Fruit fly (Drosophila melanogaster): ENCODE measurements around the gene CG5412.

CG5412 gene

dm6 chr3R:20565546-20565948, 11.3 kb upstream of the CG5412 start (continued):
- no peak for TF ChIP-seq HmgD (GFP tag; optimal IDR thresholded peaks at IDR 0.05)
- peak; percentile 20 for TF ChIP-seq corto (GFP tag; optimal IDR thresholded peaks at IDR 0.05)
- TF ChIP-seq CG10321 (GFP tag; IDR thresholded peaks at IDR 0.05) = no peak
- 0 out of 2 replicates have a peak, but pooled peaks have one; percentile 27 for TF ChIP-seq ato (GFP tag; IDR thresholded peaks at IDR 0.05; ENCODE audit: partially characterized antibody)
- TF ChIP-seq Meics (GFP tag; optimal IDR thresholded peaks at IDR 0.05) = no peak
- no peak for TF ChIP-seq CG7928 (GFP tag; optimal IDR thresholded peaks at IDR 0.05)
- no peak for TF ChIP-seq ap (GFP tag; IDR thresholded peaks at IDR 0.05)
- no peak for TF ChIP-seq H2.0 (GFP tag; IDR thresholded peaks at IDR 0.05)
- TF ChIP-seq tap (tag; optimal IDR thresholded peaks at IDR 0.05) = no peak
- peak; percentile 3 for TF ChIP-seq lbe (GFP tag; optimal IDR thresholded peaks at IDR 0.05)
- TF ChIP-seq Trl (optimal IDR thresholded peaks at IDR 0.05) = peak; percentile 44 to 53
- no peak for TF ChIP-seq Trl (GFP tag; optimal IDR thresholded peaks at IDR 0.05)
- no peak for TF ChIP-seq CG8765 (GFP tag; IDR thresholded peaks at IDR 0.05)
- peak; percentile 95 for TF ChIP-seq Blimp-1 (GFP tag; optimal IDR thresholded peaks at IDR 0.05)
- peak; percentile 35; the same call in 1 of the 2 replicates for TF ChIP-seq bbx (GFP tag; IDR thresholded peaks at IDR 0.05; ENCODE audit: partially characterized antibody)
- TF ChIP-seq Fer1 (GFP tag; optimal IDR thresholded peaks at IDR 0.05) = no peak
- TF ChIP-seq oc (tag; optimal IDR thresholded peaks at IDR 0.05) = peak; percentile 42
- TF ChIP-seq CG17361 (GFP tag; IDR thresholded peaks at IDR 0.05) = no peak
- TF ChIP-seq ci (GFP tag; IDR thresholded peaks at IDR 0.05) = peak; percentile 49; the same call in 2 of the 3 replicates
- TF ChIP-seq CG8290 (GFP tag; optimal IDR thresholded peaks at IDR 0.05) = no peak
- TF ChIP-seq CG8290 (tag; optimal IDR thresholded peaks at IDR 0.05) = no peak
- TF ChIP-seq CG11398 (GFP tag; optimal IDR thresholded peaks at IDR 0.05) = no peak
- no peak for TF ChIP-seq prd (optimal IDR thresholded peaks at IDR 0.05)
- TF ChIP-seq prd (GFP tag; IDR thresholded peaks at IDR 0.05) = no peak
- no peak for TF ChIP-seq wek (GFP tag; optimal IDR thresholded peaks at IDR 0.05)
- TF ChIP-seq CG1647 (GFP tag; optimal IDR thresholded peaks at IDR 0.05) = no peak
- no peak for TF ChIP-seq sob (GFP tag; IDR thresholded peaks at IDR 0.05)
- TF ChIP-seq CG9437 (GFP tag; optimal IDR thresholded peaks at IDR 0.05) = no peak
- peak; percentile 28 for TF ChIP-seq CG10431 (GFP tag; optimal IDR thresholded peaks at IDR 0.05)
- TF ChIP-seq Jarid2 (GFP tag; optimal IDR thresholded peaks at IDR 0.05) = peak; percentile 58
- no peak for TF ChIP-seq Hmr (GFP tag; optimal IDR thresholded peaks at IDR 0.05)
- peak; percentile 12 for TF ChIP-seq CG3995 (GFP tag; optimal IDR thresholded peaks at IDR 0.05)
- TF ChIP-seq run (tag; optimal IDR thresholded peaks at IDR 0.05) = no peak
- TF ChIP-seq CG1233 (GFP tag; optimal IDR thresholded peaks at IDR 0.05) = no peak
- TF ChIP-seq Bteb2 (GFP tag; optimal IDR thresholded peaks at IDR 0.05) = no peak
- TF ChIP-seq CG1792 (GFP tag; optimal IDR thresholded peaks at IDR 0.05) = no peak
- TF ChIP-seq CG6175 (GFP tag; IDR thresholded peaks at IDR 0.05) = no peak
- no peak for TF ChIP-seq Myb (GFP tag; optimal IDR thresholded peaks at IDR 0.05)
- TF ChIP-seq Deaf1 (tag; optimal IDR thresholded peaks at IDR 0.05) = peak; percentile 69
- TF ChIP-seq CG3163 (GFP tag; optimal IDR thresholded peaks at IDR 0.05) = peak; percentile 86
- TF ChIP-seq sc (optimal IDR thresholded peaks at IDR 0.05) = no peak
- no peak for TF ChIP-seq sc (GFP tag; optimal IDR thresholded peaks at IDR 0.05)
- TF ChIP-seq unc-4 (GFP tag; IDR thresholded peaks at IDR 0.05; ENCODE audit: partially characterized antibody) = no peak
- peak; percentile 61; the same call in 1 of the 4 replicates for TF ChIP-seq chinmo (GFP tag; IDR thresholded peaks at IDR 0.05; ENCODE audit: partially characterized antibody)
- TF ChIP-seq CG10267 (tag; optimal IDR thresholded peaks at IDR 0.05) = no peak
- no peak for TF ChIP-seq hb (GFP tag; IDR thresholded peaks at IDR 0.05; ENCODE audit: partially characterized antibody)
- peak; percentile 36; the same call in 1 of the 2 replicates for TF ChIP-seq CG13287 (GFP tag; IDR thresholded peaks at IDR 0.05; ENCODE audit: partially characterized antibody)
- no peak for TF ChIP-seq CG6765 (GFP tag; optimal IDR thresholded peaks at IDR 0.05)

Data from whole organism, embryonic.